Fruit fly (Drosophila melanogaster) whole organism, embryonic: Measurements from ENCODE around the gene Uba5.

Source experiments
- Atf6 ChIP-seq: fragments of 200-800 bp; sonication (Bioruptor generic); IDR thresholded peaks from 2 replicates; pipeline ENCODE4 v1.3.6; 2022; ENCODE audit warnings: missing biosample characterization, missing genetic modification characterization
- CG13424 ChIP-seq: fragments of 200-800 bp; sonication (Bioruptor generic); optimal IDR thresholded peaks from 2 replicates; lab custom pipeline; 2019; ENCODE audit warnings: missing biosample characterization, mild to moderate bottlenecking, missing genetic modification characterization, moderate library complexity
- CG15479 ChIP-seq: fragments of 200-800 bp; sonication (Bioruptor generic); optimal IDR thresholded peaks from 3 replicates; lab custom pipeline; 2019; ENCODE audit warnings: missing biosample characterization, mild to moderate bottlenecking, missing genetic modification characterization, moderate library complexity
- CG18011 ChIP-seq: fragments of 200-800 bp; sonication (Bioruptor generic); optimal IDR thresholded peaks from 2 replicates; lab custom pipeline; 2017; ENCODE audit warnings: missing biosample characterization, missing genetic modification characterization, mild to moderate bottlenecking, moderate library complexity, missing genotype
- CG18764 ChIP-seq: fragments of 200-800 bp; sonication (Bioruptor generic); optimal IDR thresholded peaks from 3 replicates; lab custom pipeline; 2016; ENCODE audit warnings: missing biosample characterization, missing genetic modification characterization
- CG34376 ChIP-seq: fragments of 200-800 bp; sonication (Bioruptor generic); optimal IDR thresholded peaks from 2 replicates; lab custom pipeline; 2018; ENCODE audit warnings: missing biosample characterization, mild to moderate bottlenecking, missing genetic modification characterization
- CG4328 ChIP-seq: fragments of 200-800 bp; sonication (Bioruptor generic); optimal IDR thresholded peaks from 3 replicates; lab custom pipeline; 2017; ENCODE audit warnings: missing biosample characterization, missing genetic modification reagents, missing genetic modification characterization
- CG6254 ChIP-seq: fragments of 200-800 bp; sonication (Bioruptor generic); optimal IDR thresholded peaks from 3 replicates; lab custom pipeline; 2017; ENCODE audit warnings: mild to moderate bottlenecking, missing biosample characterization, missing genetic modification reagents, missing genetic modification characterization
- CG7271 ChIP-seq: fragments of 200-800 bp; sonication (Bioruptor generic); optimal IDR thresholded peaks from 2 replicates; lab custom pipeline; 2018; ENCODE audit warnings: missing biosample characterization, mild to moderate bottlenecking, missing genetic modification characterization, moderate library complexity
- CG7786 ChIP-seq: fragments of 200-800 bp; sonication (Bioruptor generic); optimal IDR thresholded peaks from 2 replicates; lab custom pipeline; 2016; ENCODE audit warnings: missing biosample characterization, missing genetic modification characterization
- CG8089 ChIP-seq: fragments of 200-800 bp; sonication (Bioruptor generic); optimal IDR thresholded peaks from 3 replicates; lab custom pipeline; 2016; ENCODE audit warnings: missing biosample characterization, missing genetic modification characterization
- CG8281 ChIP-seq: fragments of 200-800 bp; sonication (Bioruptor generic); optimal IDR thresholded peaks from 2 replicates; lab custom pipeline; 2018; ENCODE audit warnings: missing biosample characterization, mild to moderate bottlenecking, missing genetic modification characterization, moderate library complexity
- CG9727 ChIP-seq: fragments of 200-800 bp; sonication (Bioruptor generic); optimal IDR thresholded peaks from 3 replicates; lab custom pipeline; 2017; ENCODE audit warnings: missing biosample characterization, mild to moderate bottlenecking, missing genetic modification characterization
- Dfd ChIP-seq, 2 experiments: fragments of >200 bp; optimal IDR thresholded peaks; 2 replicates each; lab custom pipeline; 2017; ENCODE audit warnings: missing biosample characterization in 2 of 2, missing genetic modification characterization in 2 of 2
- Dll ChIP-seq: fragments of 200-800 bp; sonication (Bioruptor generic); IDR thresholded peaks from 4 replicates; pipeline ENCODE4 v1.3.6; 2022; ENCODE audit warnings: missing biosample characterization, missing genetic modification characterization; ENCODE audit not compliant: partially characterized antibody
- Gug ChIP-seq: fragments of 200-800 bp; sonication (Bioruptor generic); IDR thresholded peaks from 4 replicates; pipeline ENCODE4 v1.3.6; 2022; ENCODE audit warnings: missing biosample characterization, missing genetic modification characterization
- H15 ChIP-seq: fragments of 200-800 bp; sonication (Bioruptor generic); IDR thresholded peaks from 3 replicates; pipeline ENCODE4 v1.3.6; 2022; ENCODE audit warnings: missing biosample characterization, missing genetic modification characterization
- HmgD ChIP-seq: fragments of 200-800 bp; sonication (Bioruptor generic); optimal IDR thresholded peaks from 3 replicates; lab custom pipeline; 2016; ENCODE audit warnings: missing biosample characterization, missing genetic modification characterization
- Hr39 ChIP-seq: fragments of >200 bp; optimal IDR thresholded peaks from 2 replicates; lab custom pipeline; 2017
- Mrtf ChIP-seq: fragments of 200-800 bp; sonication (Bioruptor generic); IDR thresholded peaks from 3 replicates; pipeline ENCODE4 v1.3.6; 2022; ENCODE audit warnings: missing biosample characterization, missing genetic modification characterization
- Rx ChIP-seq: fragments of 200-800 bp; sonication (Bioruptor generic); IDR thresholded peaks from 2 replicates; pipeline ENCODE4 v1.3.6; 2022; ENCODE audit warnings: missing biosample characterization, missing genetic modification characterization
- Scr ChIP-seq: fragments of 200-800 bp; sonication (Bioruptor generic); IDR thresholded peaks from 2 replicates; pipeline ENCODE4 v1.3.6; 2022; ENCODE audit warnings: missing biosample characterization, missing genetic modification characterization; ENCODE audit not compliant: partially characterized antibody
- Six4 ChIP-seq: fragments of 200-800 bp; sonication (Bioruptor generic); optimal IDR thresholded peaks from 2 replicates; lab custom pipeline; 2016; ENCODE audit warnings: missing biosample characterization, missing genetic modification characterization
- aop ChIP-seq: fragments of 200-800 bp; sonication (Bioruptor generic); IDR thresholded peaks from 2 replicates; pipeline ENCODE4 v1.3.6; 2022; ENCODE audit warnings: missing biosample characterization, missing genetic modification characterization
- btn ChIP-seq: fragments of 200-800 bp; sonication (Bioruptor generic); optimal IDR thresholded peaks from 2 replicates; lab custom pipeline; 2016; ENCODE audit warnings: missing biosample characterization, missing genetic modification characterization
- cato ChIP-seq: fragments of 200-800 bp; sonication (Bioruptor generic); optimal IDR thresholded peaks from 2 replicates; lab custom pipeline; 2016; ENCODE audit warnings: missing biosample characterization, missing genetic modification characterization, borderline replicate concordance
- cg ChIP-seq: fragments of 200-800 bp; sonication (Bioruptor generic); optimal IDR thresholded peaks from 3 replicates; lab custom pipeline; 2019; ENCODE audit warnings: missing biosample characterization, mild to moderate bottlenecking, missing genetic modification characterization, moderate library complexity
- chif ChIP-seq, 2 experiments: fragments of 200-800 bp; sonication (Bioruptor generic); optimal IDR thresholded peaks; 3 replicates each; lab custom pipeline; 2016; ENCODE audit warnings: missing biosample characterization in 2 of 2, missing genetic modification characterization in 2 of 2
- dati ChIP-seq: fragments of 200-800 bp; sonication (Bioruptor generic); IDR thresholded peaks from 2 replicates; pipeline ENCODE4 v1.3.6; 2022; ENCODE audit warnings: missing biosample characterization, missing genetic modification characterization
- disco-r ChIP-seq: fragments of 200-800 bp; sonication (Bioruptor generic); optimal IDR thresholded peaks from 2 replicates; lab custom pipeline; 2016; ENCODE audit warnings: missing biosample characterization, missing genetic modification characterization
- fd102C ChIP-seq: fragments of 200-800 bp; sonication (Bioruptor generic); optimal IDR thresholded peaks from 2 replicates; lab custom pipeline; 2018; ENCODE audit warnings: missing biosample characterization, mild to moderate bottlenecking, missing genetic modification characterization, moderate library complexity
- gcm2 ChIP-seq: fragments of 200-800 bp; sonication (Bioruptor generic); optimal IDR thresholded peaks from 2 replicates; lab custom pipeline; 2016; ENCODE audit warnings: missing biosample characterization, missing genetic modification characterization
- grn ChIP-seq: fragments of 200-800 bp; sonication (Bioruptor generic); optimal IDR thresholded peaks from 3 replicates; lab custom pipeline; 2017; ENCODE audit warnings: missing biosample characterization, missing genetic modification characterization
- inv ChIP-seq: fragments of 200-800 bp; sonication (Bioruptor generic); IDR thresholded peaks from 2 replicates; pipeline ENCODE4 v1.3.6; 2022; ENCODE audit warnings: missing biosample characterization, missing genetic modification characterization; ENCODE audit not compliant: partially characterized antibody
- kay ChIP-seq: fragments of 200-800 bp; sonication (Bioruptor generic); optimal IDR thresholded peaks from 2 replicates; lab custom pipeline; 2016; ENCODE audit warnings: missing biosample characterization, missing genetic modification characterization
- kni ChIP-seq: fragments of 200-800 bp; sonication (Bioruptor generic); optimal IDR thresholded peaks from 3 replicates; lab custom pipeline; 2017; ENCODE audit warnings: mild to moderate bottlenecking, missing biosample characterization, missing genetic modification reagents, missing genetic modification characterization
- knrl ChIP-seq: fragments of 200-800 bp; sonication (Bioruptor generic); IDR thresholded peaks from 3 replicates; pipeline ENCODE4 v1.3.6; 2022; ENCODE audit warnings: missing biosample characterization, missing genetic modification characterization; ENCODE audit not compliant: partially characterized antibody
- lilli ChIP-seq: fragments of 200-800 bp; sonication (Bioruptor generic); optimal IDR thresholded peaks from 3 replicates; lab custom pipeline; 2016; ENCODE audit warnings: missing biosample characterization, missing genetic modification characterization
- luna ChIP-seq: fragments of 200-800 bp; sonication (Bioruptor generic); optimal IDR thresholded peaks from 2 replicates; lab custom pipeline; 2016; ENCODE audit warnings: missing biosample characterization, missing genetic modification characterization
- p53 ChIP-seq: fragments of 200-800 bp; sonication (Bioruptor generic); optimal IDR thresholded peaks from 2 replicates; lab custom pipeline; 2016; ENCODE audit warnings: missing biosample characterization, missing genetic modification characterization
- pfk ChIP-seq: fragments of 200-800 bp; sonication (Bioruptor generic); optimal IDR thresholded peaks from 2 replicates; lab custom pipeline; 2018; ENCODE audit warnings: missing biosample characterization, mild to moderate bottlenecking, missing genetic modification characterization, moderate library complexity
- prd ChIP-seq, 3 experiments: fragments of >200 bp in 2 of 3; fragments of 200-800 bp in 1 of 3; sonication (Bioruptor generic) in 1 of 3; optimal IDR thresholded peaks in 2 of 3; IDR thresholded peaks in 1 of 3; 2 replicates in 2 of 3; 3 replicates in 1 of 3; pipeline versions ENCODE4 v1.3.6 to Lab custom; 2017 to 2022; ENCODE audit warnings: missing biosample characterization in 1 of 3, missing genetic modification characterization in 1 of 3
- pros ChIP-seq: fragments of 200-800 bp; sonication (Bioruptor generic); optimal IDR thresholded peaks from 3 replicates; lab custom pipeline; 2019; ENCODE audit warnings: missing biosample characterization, mild to moderate bottlenecking, missing genetic modification characterization, moderate library complexity
- salm ChIP-seq: fragments of 200-800 bp; sonication (Bioruptor generic); optimal IDR thresholded peaks from 2 replicates; lab custom pipeline; 2018; ENCODE audit warnings: missing biosample characterization, mild to moderate bottlenecking, missing genetic modification characterization
- slp2 ChIP-seq: fragments of 200-800 bp; sonication (Bioruptor generic); optimal IDR thresholded peaks from 2 replicates; lab custom pipeline; 2016; ENCODE audit warnings: missing biosample characterization, missing genetic modification characterization
- sr ChIP-seq: fragments of 200-800 bp; sonication (Bioruptor generic); IDR thresholded peaks from 3 replicates; pipeline ENCODE4 v1.3.6; 2022; ENCODE audit warnings: missing biosample characterization, missing genetic modification characterization
- tx ChIP-seq: fragments of 200-800 bp; sonication (Bioruptor generic); optimal IDR thresholded peaks from 2 replicates; lab custom pipeline; 2016; ENCODE audit warnings: missing biosample characterization, missing genetic modification characterization
- wor ChIP-seq: fragments of 200-800 bp; sonication (Bioruptor generic); IDR thresholded peaks from 2 replicates; pipeline ENCODE4 v1.3.6; 2022; ENCODE audit warnings: missing biosample characterization, missing genetic modification characterization
- yki ChIP-seq: fragments of >200 bp; optimal IDR thresholded peaks from 3 replicates; lab custom pipeline; 2018
- zen ChIP-seq: fragments of 200-800 bp; sonication (Bioruptor generic); optimal IDR thresholded peaks from 3 replicates; lab custom pipeline; 2018; ENCODE audit warnings: missing biosample characterization, mild to moderate bottlenecking, missing genetic modification characterization, moderate library complexity

Gene Uba5

DNA sequence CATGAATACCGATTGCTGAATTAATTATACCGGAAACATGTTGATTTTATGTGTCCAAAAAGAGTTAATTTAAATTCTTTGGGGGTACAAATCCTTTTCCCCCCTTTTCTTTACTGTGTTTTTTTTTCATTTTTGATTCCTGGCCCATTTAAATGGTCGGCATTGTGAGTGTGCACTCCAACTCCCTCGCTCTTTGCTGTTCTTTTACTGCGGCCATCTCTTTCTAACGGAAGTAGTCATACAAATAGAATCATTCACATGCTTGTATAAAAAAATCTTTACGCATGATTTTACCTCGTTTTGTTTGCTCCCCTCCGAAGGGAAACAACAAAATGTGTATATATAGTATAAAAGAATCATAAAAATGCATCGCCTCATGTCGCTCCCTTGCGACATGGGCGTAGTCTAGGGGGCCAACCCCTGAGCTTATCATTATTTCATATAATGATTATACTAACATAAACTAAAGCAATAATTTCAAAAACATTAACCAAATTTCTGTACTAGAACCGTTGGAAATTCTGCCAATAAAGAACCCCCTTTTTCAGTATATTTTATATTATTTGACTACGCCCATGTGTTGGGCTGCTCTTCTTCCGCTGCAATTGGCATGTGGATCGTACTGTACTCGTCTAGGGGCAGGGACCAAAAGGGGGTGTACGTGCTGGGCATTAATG lies 44.8 kb downstream of the Uba5 start (continued):
- TF ChIP-seq kni (GFP tag; lab: Kevin White, UChicago), result peak; percentile 84
- peak; percentile 64 for TF ChIP-seq lilli (GFP tag; lab: Kevin White, UChicago)
- peak; percentile 72 for TF ChIP-seq zen
- no peak for TF ChIP-seq CG7271 (tag; lab: Kevin White, UChicago)
- peak; percentile 28 for TF ChIP-seq CG8089 (GFP tag; lab: Kevin White, UChicago)
- no peak for TF ChIP-seq Dll (GFP tag; lab: Robert Waterston, UW)
- peak; percentile 84 for TF ChIP-seq CG6254 (GFP tag; lab: Kevin White, UChicago)
- TF ChIP-seq Hr39 (lab: Kevin White, UChicago), result no peak
- TF ChIP-seq Scr, result no peak
- TF ChIP-seq Atf6 (GFP tag; lab: Robert Waterston, UW), result peak; percentile 31; the same call in 1 of the 2 replicates
- TF ChIP-seq CG7786 (GFP tag; lab: Kevin White, UChicago), result no peak
- peak; percentile 59 for TF ChIP-seq wor (GFP tag; lab: Robert Waterston, UW)
- peak; percentile 64 for TF ChIP-seq CG18764
- TF ChIP-seq tx (GFP tag; lab: Kevin White, UChicago), result no peak
- TF ChIP-seq CG9727 (GFP tag; lab: Kevin White, UChicago), result peak; percentile 81
- TF ChIP-seq knrl (GFP tag; lab: Robert Waterston, UW), result no peak
- peak; percentile 61 for TF ChIP-seq kay
- no peak for TF ChIP-seq pfk (GFP tag; lab: Kevin White, UChicago)
- TF ChIP-seq inv (GFP tag; lab: Robert Waterston, UW), result no peak
- TF ChIP-seq Rx (GFP tag; lab: Robert Waterston, UW), result peak; percentile 39; the same call in 1 of the 2 replicates
- peak; percentile 64 for TF ChIP-seq salm
- TF ChIP-seq chif (GFP tag; optimal IDR thresholded peaks at IDR 0.05; lab: Kevin White, UChicago), result peak; percentile 61 to 72
- no peak for TF ChIP-seq CG15479 (GFP tag; lab: Kevin White, UChicago)
- TF ChIP-seq H15, result peak; percentile 71; the same call in 2 of the 3 replicates
- peak; percentile 26 for TF ChIP-seq pros (GFP tag; lab: Kevin White, UChicago)
- TF ChIP-seq CG18011 (GFP tag; lab: Kevin White, UChicago), result peak; percentile 6
- TF ChIP-seq grn (GFP tag; lab: Kevin White, UChicago), result peak; percentile 0
- peak; percentile 78 for TF ChIP-seq Six4
- TF ChIP-seq aop (GFP tag; lab: Robert Waterston, UW), result no peak
- TF ChIP-seq CG13424 (tag; lab: Kevin White, UChicago), result peak; percentile 82
- TF ChIP-seq CG8281, result peak; percentile 57
- no peak for TF ChIP-seq luna
- TF ChIP-seq gcm2 (GFP tag; lab: Kevin White, UChicago), result no peak
- no peak for TF ChIP-seq p53 (GFP tag; lab: Kevin White, UChicago)
- TF ChIP-seq cato (GFP tag; lab: Kevin White, UChicago), result peak; percentile 46
- TF ChIP-seq prd (optimal IDR thresholded peaks at IDR 0.05; lab: Kevin White, UChicago), result no peak
- peak; percentile 86 for TF ChIP-seq prd (GFP tag; IDR thresholded peaks at IDR 0.05; lab: Robert Waterston, UW)
- TF ChIP-seq CG4328 (GFP tag; lab: Kevin White, UChicago), result peak; percentile 61
- TF ChIP-seq slp2 (GFP tag; lab: Kevin White, UChicago), result no peak
- no peak for TF ChIP-seq sr
- no peak for TF ChIP-seq yki (lab: Kevin White, UChicago)
- no peak for TF ChIP-seq Dfd (GFP tag; optimal IDR thresholded peaks at IDR 0.05; lab: Kevin White, UChicago)
- no peak for TF ChIP-seq cg (GFP tag; lab: Kevin White, UChicago)
- peak; percentile 50; the same call in 2 of the 4 replicates for TF ChIP-seq Gug (GFP tag; lab: Robert Waterston, UW)
- TF ChIP-seq dati (GFP tag; lab: Robert Waterston, UW), result no peak
- no peak for TF ChIP-seq fd102C
- TF ChIP-seq Mrtf (GFP tag; lab: Robert Waterston, UW), result peak; percentile 71
- TF ChIP-seq disco-r (GFP tag; lab: Kevin White, UChicago), result no peak
- no peak for TF ChIP-seq HmgD (GFP tag; lab: Kevin White, UChicago)
- peak; percentile 10 for TF ChIP-seq btn (GFP tag; lab: Kevin White, UChicago)
- TF ChIP-seq CG34376 (GFP tag; lab: Kevin White, UChicago), result no peak
